Fruit fly (Drosophila melanogaster): ENCODE data around the gene wg.

Gene wg

dm6 chr2L:7262580-7262979 is 44.4 kb upstream of the wg start:
- TF ChIP-seq woc (GFP tag; optimal IDR thresholded peaks at IDR 0.05) (no peak), dmrt93B (GFP tag; optimal IDR thresholded peaks at IDR 0.05) (no peak), Hr83 (GFP tag; optimal IDR thresholded peaks at IDR 0.05; ENCODE audit: poor library complexity, severe bottlenecking) (no peak)

- TF ChIP-seq CrebA (GFP tag; optimal IDR thresholded peaks at IDR 0.05; ENCODE audit: borderline replicate concordance): no peak
Observed at dm6 chr2L:7264396-7264795, 42.6 kb upstream of the wg start.

DNA sequence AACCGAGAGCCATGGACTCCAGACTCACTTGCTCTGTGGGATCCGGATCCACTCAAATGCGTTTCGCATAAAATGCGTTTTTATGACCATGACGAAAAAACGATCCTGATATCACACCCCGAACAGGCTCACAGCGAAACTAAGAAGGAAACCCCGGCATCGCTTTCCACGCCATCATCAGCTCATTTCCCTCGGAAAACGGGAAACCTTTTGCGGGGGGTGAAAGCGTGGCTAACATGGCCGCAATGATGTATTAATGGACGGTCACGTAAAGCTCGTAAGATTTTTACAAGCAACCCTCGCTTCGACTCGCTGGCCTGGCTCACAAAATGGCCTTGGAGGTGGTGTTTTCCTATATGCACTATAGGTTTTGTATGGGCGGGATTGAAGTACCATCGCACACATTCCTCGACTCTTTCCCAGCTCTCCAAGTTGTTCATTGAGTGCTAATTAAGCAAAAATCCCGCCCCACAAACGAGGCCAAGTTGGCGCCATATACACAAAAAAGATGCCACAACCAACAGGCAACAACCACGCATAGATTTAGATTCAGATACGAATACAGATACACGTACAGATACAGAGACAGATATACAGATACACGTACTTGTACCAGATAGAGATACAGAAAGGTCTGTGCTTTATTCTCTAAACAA is 41.9 kb upstream of the wg start:
- no peak for TF ChIP-seq brk (GFP tag; optimal IDR thresholded peaks at IDR 0.05)
- no peak for TF ChIP-seq Abd-B (GFP tag; optimal IDR thresholded peaks at IDR 0.05)
- no peak for TF ChIP-seq OdsH (GFP tag; optimal IDR thresholded peaks at IDR 0.05)
- TF ChIP-seq Sp1 (GFP tag; optimal IDR thresholded peaks at IDR 0.05): no peak
- TF ChIP-seq foxo (GFP tag; optimal IDR thresholded peaks at IDR 0.05): no peak
- TF ChIP-seq Vsx2 (GFP tag; optimal IDR thresholded peaks at IDR 0.05; ENCODE audit: partially characterized antibody): no peak
- TF ChIP-seq dl (GFP tag; optimal IDR thresholded peaks at IDR 0.05; ENCODE audit: insufficient read depth in 1 of 2, partially characterized antibody in 2 of 2): no peak
- no peak for TF ChIP-seq Hr78 (GFP tag; optimal IDR thresholded peaks at IDR 0.05)

DNA sequence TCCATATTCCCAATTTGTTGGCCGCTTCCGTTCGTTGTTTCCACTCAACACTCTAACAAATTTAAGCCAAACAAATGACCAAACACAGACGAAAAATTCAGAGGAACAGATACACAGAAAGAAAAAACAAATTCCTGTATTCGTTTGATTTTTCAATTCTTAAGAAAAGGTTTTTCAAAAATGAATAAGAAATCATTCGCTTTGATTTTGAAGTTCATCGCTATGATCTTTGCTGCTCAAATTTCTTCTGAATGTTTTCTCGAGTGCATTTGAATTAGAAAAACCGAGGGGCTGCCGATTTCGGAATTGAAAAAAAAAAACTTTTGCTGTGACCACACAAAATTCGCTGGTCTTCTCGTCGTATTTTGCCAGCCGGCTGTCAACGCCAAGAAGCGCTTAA is 41.0 kb upstream of the wg start:
- no peak for TF ChIP-seq Jra (GFP tag; optimal IDR thresholded peaks at IDR 0.05)
- TF ChIP-seq dsf (GFP tag; optimal IDR thresholded peaks at IDR 0.05; ENCODE audit: borderline replicate concordance): no peak
- TF ChIP-seq Dfd (GFP tag; optimal IDR thresholded peaks at IDR 0.05): no peak
- TF ChIP-seq woc (GFP tag; optimal IDR thresholded peaks at IDR 0.05): no peak
- no peak for TF ChIP-seq fru (GFP tag; optimal IDR thresholded peaks at IDR 0.05)
- no peak for TF ChIP-seq Mio (GFP tag; optimal IDR thresholded peaks at IDR 0.05)
- no peak for TF ChIP-seq OdsH (GFP tag; optimal IDR thresholded peaks at IDR 0.05)
- no peak for TF ChIP-seq brk (GFP tag; optimal IDR thresholded peaks at IDR 0.05)
- no peak for TF ChIP-seq rgr (GFP tag; optimal IDR thresholded peaks at IDR 0.05)
- TF ChIP-seq psq (GFP tag; optimal IDR thresholded peaks at IDR 0.05): no peak
- TF ChIP-seq lola (GFP tag; optimal IDR thresholded peaks at IDR 0.05): no peak
- no peak for TF ChIP-seq Abd-B (GFP tag; optimal IDR thresholded peaks at IDR 0.05)

- TF ChIP-seq HLH106 (tag; optimal IDR thresholded peaks at IDR 0.05) (no peak), h (GFP tag; optimal IDR thresholded peaks at IDR 0.05) (peak; percentile 12), pan (optimal IDR thresholded peaks at IDR 0.05) (no peak), sv (GFP tag; optimal IDR thresholded peaks at IDR 0.05) (peak; percentile 32), jim (GFP tag; optimal IDR thresholded peaks at IDR 0.05) (no peak), usp (GFP tag; optimal IDR thresholded peaks at IDR 0.05) (no peak), foxo (GFP tag; optimal IDR thresholded peaks at IDR 0.05) (peak in 1 of 2 experiments; percentile 19)
Observed at dm6 chr2L:7270270-7270669, 36.7 kb upstream of the wg start.

DNA sequence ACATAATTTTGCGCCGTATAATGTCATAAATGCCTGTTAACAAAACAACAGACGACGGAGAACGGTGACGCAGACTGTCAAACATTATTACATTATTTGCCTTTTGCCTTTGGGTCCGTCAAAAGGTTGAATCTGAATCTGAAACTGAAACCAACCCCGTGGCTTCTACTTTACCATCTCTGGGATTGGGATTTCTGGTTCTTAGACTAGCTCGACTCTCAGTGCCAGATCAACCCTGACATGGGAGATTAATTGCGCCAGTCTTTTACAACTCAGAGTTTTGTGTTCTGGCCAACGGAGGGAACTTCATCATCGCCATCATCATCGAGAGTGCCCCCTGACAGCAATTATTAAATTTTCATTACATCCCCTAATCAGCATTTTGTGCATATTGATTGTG is 34.5 kb upstream of the wg start:
- TF ChIP-seq usp (GFP tag; optimal IDR thresholded peaks at IDR 0.05): no peak
- TF ChIP-seq tai (GFP tag; optimal IDR thresholded peaks at IDR 0.05): no peak
- TF ChIP-seq CrebA (GFP tag; optimal IDR thresholded peaks at IDR 0.05; ENCODE audit: borderline replicate concordance): no peak
- TF ChIP-seq Hr83 (GFP tag; optimal IDR thresholded peaks at IDR 0.05; ENCODE audit: poor library complexity, severe bottlenecking): no peak
- no peak for TF ChIP-seq Mio (GFP tag; optimal IDR thresholded peaks at IDR 0.05)

DNA sequence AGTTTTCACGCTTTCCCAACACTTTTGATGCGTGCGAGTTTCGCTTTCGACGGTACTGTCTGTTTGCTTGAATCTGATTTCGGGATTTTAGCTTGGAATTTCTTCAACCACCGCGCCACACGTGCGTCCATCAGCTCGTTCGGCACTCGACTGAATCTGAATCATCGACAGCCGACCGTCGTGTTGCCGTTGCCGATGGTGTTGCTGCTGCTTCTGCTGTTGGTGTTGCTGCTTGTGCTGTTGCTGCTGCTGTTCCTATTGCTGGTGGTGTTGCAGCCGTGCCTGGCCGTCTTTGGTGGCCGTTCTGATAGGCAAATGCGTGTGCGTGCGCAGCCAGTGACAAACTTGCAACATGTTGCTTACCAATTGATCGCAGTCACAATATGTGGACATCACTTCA is 29.9 kb upstream of the wg start, which contains the start of gene Wnt4:
Wnt4 (minus strand) TSS at position 155 of the 400 bp plus-strand sequence.
- TF ChIP-seq dsf (GFP tag; optimal IDR thresholded peaks at IDR 0.05; ENCODE audit: borderline replicate concordance) (no peak), Dfd (GFP tag; optimal IDR thresholded peaks at IDR 0.05) (peak; percentile 89), Mio (GFP tag; optimal IDR thresholded peaks at IDR 0.05) (no peak), usp (GFP tag; optimal IDR thresholded peaks at IDR 0.05) (no peak), CrebA (GFP tag; optimal IDR thresholded peaks at IDR 0.05; ENCODE audit: borderline replicate concordance) (no peak), HLH106 (tag; optimal IDR thresholded peaks at IDR 0.05) (no peak), Hr78 (GFP tag; optimal IDR thresholded peaks at IDR 0.05) (no peak)

All from whole organism, wandering third instar larva.